Fruit fly (Drosophila melanogaster) whole organism, adult: ENCODE results near the gene Bap60.

ENCODE experiments used
- CG1620 ChIP-seq: fragments of 200-800 bp; sonication (Bioruptor generic); optimal IDR thresholded peaks from 2 replicates; lab custom pipeline; 2016; ENCODE audit warnings: missing biosample characterization, missing genetic modification characterization
- CG7101 ChIP-seq: fragments of 200-800 bp; sonication (Bioruptor generic); optimal IDR thresholded peaks from 2 replicates; lab custom pipeline; 2018; ENCODE audit warnings: missing biosample characterization, mild to moderate bottlenecking, missing genetic modification characterization, moderate library complexity
- Crg-1 ChIP-seq: fragments of 200-800 bp; sonication (Bioruptor generic); optimal IDR thresholded peaks from 2 replicates; lab custom pipeline; 2016; ENCODE audit warnings: missing biosample characterization, missing genetic modification characterization
- cic ChIP-seq: fragments of 200-800 bp; sonication (Bioruptor generic); optimal IDR thresholded peaks from 2 replicates; lab custom pipeline; 2017; ENCODE audit warnings: missing biosample characterization, mild to moderate bottlenecking, missing genetic modification characterization, moderate library complexity
- kay ChIP-seq: fragments of 200-800 bp; sonication (Bioruptor generic); peaks from one replicate; lab custom pipeline; 2016; ENCODE audit warnings: missing biosample characterization, missing genetic modification characterization, borderline replicate concordance
- ovo ChIP-seq: fragments of 200-800 bp; sonication (Bioruptor generic); optimal IDR thresholded peaks from 2 replicates; lab custom pipeline; 2016; ENCODE audit warnings: missing biosample characterization, missing genetic modification characterization
- pad ChIP-seq: fragments of 200-800 bp; sonication (Bioruptor generic); optimal IDR thresholded peaks from 3 replicates; lab custom pipeline; 2017; ENCODE audit warnings: missing biosample characterization, missing genetic modification characterization, mild to moderate bottlenecking, moderate library complexity, missing genetic modification reagents
- tj ChIP-seq: fragments of 200-800 bp; sonication (Bioruptor generic); optimal IDR thresholded peaks from 3 replicates; lab custom pipeline; 2017; ENCODE audit warnings: missing biosample characterization, mild to moderate bottlenecking, missing genetic modification characterization, moderate library complexity
- toe ChIP-seq: fragments of 200-800 bp; sonication (Bioruptor generic); optimal IDR thresholded peaks from 2 replicates; lab custom pipeline; 2016; ENCODE audit warnings: missing biosample characterization, missing genetic modification characterization

DNA sequence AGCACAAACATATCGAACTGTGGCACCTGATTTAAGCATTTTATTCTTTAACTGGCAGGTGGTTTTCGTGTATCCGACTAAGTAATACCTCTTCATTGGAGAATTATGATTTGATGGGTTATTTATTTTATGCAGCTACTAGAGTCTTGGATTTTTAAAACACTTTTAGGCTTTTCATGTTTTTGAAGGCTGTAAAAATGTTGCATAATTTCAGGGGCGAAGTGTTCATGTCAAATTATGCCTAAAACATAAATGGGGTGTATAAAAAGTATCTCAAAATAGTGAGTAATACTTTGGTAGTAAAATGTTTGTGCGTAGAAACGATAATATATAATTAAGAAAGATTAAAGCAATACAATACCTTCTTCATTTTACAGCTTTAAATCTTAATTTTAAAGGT is 24.5 kb downstream of the Bap60 start:
- TF ChIP-seq ovo (GFP tag; lab: Kevin White, UChicago) (no peak), CG7101 (tag; lab: Kevin White, UChicago) (no peak), cic (GFP tag; lab: Kevin White, UChicago) (no peak), kay (GFP tag; lab: Kevin White, UChicago) (no peak), pad (GFP tag; lab: Kevin White, UChicago) (no peak), CG1620 (GFP tag; lab: Kevin White, UChicago) (no peak), Crg-1 (GFP tag; lab: Kevin White, UChicago) (no peak), toe (no peak), tj (GFP tag; lab: Kevin White, UChicago) (no peak)
